Worm (Caenorhabditis elegans): ENCODE results near the gene ZK380.2.

The ZK380.2 gene

DNA sequence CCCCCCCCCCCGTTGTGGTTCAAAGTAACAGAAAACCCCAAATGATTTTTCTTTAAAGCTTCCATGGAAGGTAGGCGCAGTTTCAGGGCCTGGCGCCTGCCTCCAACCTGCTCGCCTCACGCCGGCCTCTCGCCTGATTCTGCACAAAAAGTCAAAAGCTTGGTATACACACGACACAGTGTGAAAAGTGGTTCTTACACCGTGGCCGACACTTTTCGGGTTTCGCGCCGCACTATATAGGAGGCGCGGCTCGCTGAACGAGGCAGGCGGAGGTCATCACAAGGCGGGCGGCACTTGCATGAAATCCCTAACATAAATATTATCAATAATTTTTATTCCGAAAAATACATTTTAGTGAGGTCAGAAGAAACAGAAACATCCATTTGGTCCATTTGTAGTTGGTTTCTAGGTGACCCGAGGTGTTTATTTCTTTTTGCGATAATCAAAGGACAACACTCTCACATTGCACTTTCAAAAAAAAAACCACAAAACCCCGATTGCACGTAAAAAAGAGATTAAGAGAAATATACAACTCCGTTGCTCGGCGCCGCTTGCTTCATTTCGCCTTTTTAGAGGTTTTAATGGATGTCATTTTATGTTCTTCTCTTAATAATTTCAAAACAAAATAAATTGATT is at the start of gene ZK380.2:
ZK380.2 (plus strand) TSS at position 586 of the 636 bp plus-strand sequence.
- TF ChIP-seq nhr-12 (tag; optimal IDR thresholded peaks at IDR 0.05) (no peak), ces-1 (GFP tag; optimal IDR thresholded peaks at IDR 0.05) (no peak), tbx-8 (GFP tag; optimal IDR thresholded peaks at IDR 0.05) (no peak), unc-120 (tag; optimal IDR thresholded peaks at IDR 0.05; ENCODE audit: poor library complexity, severe bottlenecking) (no peak), ham-2 (GFP tag; optimal IDR thresholded peaks at IDR 0.05) (no peak), mep-1 (tag; optimal IDR thresholded peaks at IDR 0.05) (no peak), zip-8 (tag; optimal IDR thresholded peaks at IDR 0.05) (no peak), unc-62 (GFP tag; optimal IDR thresholded peaks at IDR 0.05) (no peak)

DNA sequence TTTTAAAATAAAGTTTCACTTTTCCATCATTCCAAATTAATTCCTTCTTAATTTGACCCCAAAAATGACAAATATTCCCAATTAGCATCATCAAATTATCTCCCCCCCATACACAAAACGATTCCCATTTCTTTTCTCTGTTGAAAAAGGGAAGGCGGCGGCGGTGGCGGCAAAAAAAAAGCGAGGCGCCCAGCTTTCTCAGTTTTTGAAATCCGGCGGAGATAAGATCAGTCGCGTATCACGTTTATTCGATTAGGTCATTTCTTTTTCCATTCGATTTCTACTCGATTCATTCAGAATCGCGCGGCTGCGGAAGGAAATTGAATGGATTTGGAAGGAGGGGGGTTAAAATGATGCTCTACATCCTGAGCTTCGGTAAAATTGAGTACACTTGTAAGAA is 47.3 kb upstream of the ZK380.2 start:
- no peak for TF ChIP-seq unc-120 (tag; optimal IDR thresholded peaks at IDR 0.05; ENCODE audit: poor library complexity, severe bottlenecking)

DNA sequence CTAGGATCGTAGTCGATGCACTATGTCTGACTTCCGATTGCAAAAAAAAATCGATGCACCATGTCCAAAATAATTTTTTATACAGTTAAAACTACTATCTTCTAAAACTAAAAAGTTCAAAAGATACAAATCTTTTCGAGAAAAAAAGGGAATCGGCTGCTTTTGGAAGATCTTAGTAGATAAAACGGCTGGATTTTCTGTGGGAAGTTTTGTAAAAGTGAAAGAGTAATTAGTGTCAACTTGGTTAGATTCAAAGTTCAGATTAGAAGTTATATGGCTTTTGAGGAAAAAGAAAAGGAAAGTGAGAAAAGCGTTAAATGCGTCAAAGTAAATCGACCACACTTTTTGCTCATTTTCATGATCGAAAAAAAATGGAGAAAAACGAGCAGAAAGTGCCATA is 44.2 kb upstream of the ZK380.2 start:
- TF ChIP-seq ceh-43 (GFP tag; optimal IDR thresholded peaks at IDR 0.05) (no peak), snpc-4 (tag; optimal IDR thresholded peaks at IDR 0.05) (no peak), nhr-2 (tag; optimal IDR thresholded peaks at IDR 0.05) (no peak), ces-1 (GFP tag; optimal IDR thresholded peaks at IDR 0.05) (no peak), unc-39 (tag; optimal IDR thresholded peaks at IDR 0.05) (no peak), nhr-237 (tag; optimal IDR thresholded peaks at IDR 0.05) (no peak), mab-5 (tag; optimal IDR thresholded peaks at IDR 0.05) (no peak), sem-2 (GFP tag; optimal IDR thresholded peaks at IDR 0.05) (no peak), cnd-1 (tag; optimal IDR thresholded peaks at IDR 0.05) (no peak), flh-1 (GFP tag; optimal IDR thresholded peaks at IDR 0.05) (no peak)

DNA sequence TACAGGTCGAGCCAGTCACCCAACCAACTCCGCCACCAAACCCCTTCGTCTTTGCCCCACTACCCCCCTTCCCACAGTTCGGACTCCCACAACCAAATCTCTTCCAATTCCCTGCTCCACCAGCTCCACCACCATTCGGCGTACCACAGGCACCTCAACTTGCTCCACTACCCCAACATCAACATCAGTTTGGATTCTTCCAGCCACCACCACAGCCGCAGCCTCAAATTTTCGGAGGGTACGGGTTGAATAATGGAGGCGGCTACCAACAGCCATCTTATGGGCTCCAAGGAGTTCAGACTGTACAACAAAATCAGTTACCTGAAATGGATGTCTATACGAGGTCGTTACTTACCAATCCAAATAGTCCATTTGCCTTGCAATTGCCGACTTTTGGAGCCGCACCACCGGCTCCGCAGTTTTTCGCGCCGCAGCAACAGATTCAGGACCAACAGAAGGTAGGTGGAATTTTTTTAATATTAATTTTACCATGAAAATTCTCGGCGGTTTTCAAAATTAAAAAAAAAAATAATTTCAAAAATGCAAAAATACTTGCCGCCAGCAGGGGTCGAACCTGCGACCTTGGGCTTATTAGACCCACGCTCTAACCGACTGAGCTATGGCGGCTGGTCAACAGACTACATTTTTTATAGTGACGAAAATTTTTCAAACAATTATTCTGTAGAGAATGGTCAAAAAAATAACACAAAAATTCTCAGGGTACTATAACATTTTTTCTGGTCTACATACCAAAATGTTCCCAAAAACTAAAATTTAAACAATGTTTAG is 42.0 kb upstream of the ZK380.2 start:
- no peak for TF ChIP-seq blmp-1 (tag; optimal IDR thresholded peaks at IDR 0.05)
- no peak for TF ChIP-seq ces-1 (GFP tag; optimal IDR thresholded peaks at IDR 0.05)

DNA sequence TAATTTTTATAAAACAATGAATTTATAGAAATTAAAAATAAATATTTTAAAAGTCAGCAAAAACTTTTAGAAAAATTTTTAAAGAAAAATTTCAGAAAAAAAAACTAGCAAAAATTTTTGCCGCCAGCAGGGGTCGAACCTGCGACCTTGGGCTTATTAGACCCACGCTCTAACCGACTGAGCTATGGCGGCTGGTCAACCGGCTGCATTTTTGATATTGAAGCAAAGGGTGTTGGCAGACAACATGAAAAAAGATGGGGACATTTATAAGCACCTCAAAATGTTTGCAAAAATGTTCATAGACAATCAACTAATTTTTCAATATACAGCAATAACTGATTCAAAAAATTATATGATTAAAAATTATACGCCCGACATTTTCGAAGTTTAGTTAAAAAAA is 41.3 kb upstream of the ZK380.2 start:
- TF ChIP-seq mab-5 (tag; optimal IDR thresholded peaks at IDR 0.05), result no peak
- no peak for TF ChIP-seq elt-1 (tag; optimal IDR thresholded peaks at IDR 0.05; ENCODE audit: borderline replicate concordance, insufficient read depth)
- no peak for TF ChIP-seq hlh-1 (tag; optimal IDR thresholded peaks at IDR 0.05)
- TF ChIP-seq unc-39 (tag; optimal IDR thresholded peaks at IDR 0.05), result no peak
- no peak for TF ChIP-seq nhr-2 (tag; optimal IDR thresholded peaks at IDR 0.05)
- TF ChIP-seq unc-62 (GFP tag; optimal IDR thresholded peaks at IDR 0.05), result no peak
- TF ChIP-seq ces-1 (GFP tag; optimal IDR thresholded peaks at IDR 0.05), result no peak
- no peak for TF ChIP-seq zip-8 (tag; optimal IDR thresholded peaks at IDR 0.05)
- TF ChIP-seq pha-4 (tag; optimal IDR thresholded peaks at IDR 0.05), result no peak
- no peak for TF ChIP-seq ham-2 (GFP tag; optimal IDR thresholded peaks at IDR 0.05)

DNA sequence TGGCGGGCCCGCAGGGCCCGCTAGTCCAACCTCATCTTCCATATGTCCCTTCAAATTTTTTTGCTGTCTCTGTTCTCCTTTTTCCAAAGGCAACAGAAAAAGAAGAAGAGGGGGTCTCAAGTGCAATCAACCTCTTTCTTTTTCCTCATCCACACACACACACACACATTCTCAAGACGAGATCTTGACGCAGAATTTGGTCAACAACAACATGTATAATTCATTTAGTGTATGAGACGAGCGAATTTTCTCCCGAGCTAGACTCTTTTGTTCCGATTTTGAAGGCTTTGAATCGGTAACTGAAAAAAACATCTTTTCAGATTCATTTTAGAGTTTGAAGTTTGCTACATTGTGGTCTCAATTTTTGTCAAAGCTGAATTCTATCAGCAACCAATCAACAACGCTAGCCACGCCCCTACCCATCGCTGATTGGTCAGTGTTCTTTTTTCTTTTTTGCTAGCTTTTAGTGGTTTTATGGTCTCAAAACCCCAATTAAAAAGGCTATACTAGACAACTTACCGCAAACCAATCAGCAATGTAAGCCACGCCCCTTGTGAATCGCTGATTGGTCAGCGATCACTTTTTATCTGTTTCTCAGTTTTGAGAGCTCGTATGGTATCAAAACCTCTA is 33.1 kb upstream of the ZK380.2 start:
- TF ChIP-seq sem-2 (GFP tag; optimal IDR thresholded peaks at IDR 0.05), result no peak
- TF ChIP-seq ces-1 (GFP tag; optimal IDR thresholded peaks at IDR 0.05), result peak; percentile 81

DNA sequence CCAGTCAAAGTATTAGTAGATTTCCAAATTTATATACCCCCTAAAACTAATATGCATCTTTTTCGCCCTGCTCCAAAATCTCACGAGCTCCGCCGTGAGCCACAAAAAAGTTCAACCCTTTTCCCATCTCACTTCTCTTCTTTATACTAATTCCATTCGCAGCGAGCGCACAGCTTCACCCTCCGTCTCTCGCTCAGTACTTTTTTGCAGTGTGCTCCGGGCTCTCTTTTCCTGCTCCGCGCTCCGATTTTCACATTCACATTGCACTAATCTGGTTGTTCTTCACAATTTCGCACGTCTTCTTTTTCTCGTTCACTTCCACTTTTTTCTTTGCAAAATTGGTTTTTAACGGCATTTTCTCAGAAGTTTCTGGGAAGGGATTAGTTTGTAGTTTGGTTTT is 32.0 kb upstream of the ZK380.2 start:
- TF ChIP-seq ces-1 (GFP tag; optimal IDR thresholded peaks at IDR 0.05) (peak; percentile 33), mep-1 (tag; optimal IDR thresholded peaks at IDR 0.05) (no peak)

DNA sequence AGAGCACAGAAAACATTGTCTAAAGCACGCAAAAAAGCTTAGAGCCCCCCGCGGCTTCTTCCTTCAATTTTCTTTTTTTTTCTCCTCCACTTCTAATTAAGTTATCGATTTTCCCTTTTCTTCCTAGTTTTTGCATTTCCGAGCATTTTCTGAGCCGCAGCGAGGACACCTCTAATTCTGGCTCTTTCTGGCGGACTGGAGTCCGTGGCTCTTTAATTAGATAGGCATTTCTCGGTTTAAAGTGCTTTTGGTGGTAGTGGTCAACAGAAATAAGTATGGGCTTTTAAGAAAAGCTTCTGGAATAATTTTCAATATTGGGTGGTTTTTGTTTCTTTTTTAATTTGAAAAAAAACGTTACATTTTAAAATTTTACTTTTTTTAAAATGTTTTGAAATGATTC is 29.7 kb upstream of the ZK380.2 start:
- peak; percentile 90 for TF ChIP-seq ces-1 (GFP tag; optimal IDR thresholded peaks at IDR 0.05)
- TF ChIP-seq lin-32 (GFP tag; optimal IDR thresholded peaks at IDR 0.05), result no peak

Data from whole organism, mixed stage, embryonic.